Worm (Caenorhabditis elegans): ENCODE results near the gene Y113G7A.16.
A peak's percentile ranks its signal among the peaks of the same experiment; 100 is the strongest.

Y113G7A.16 gene

ce11 chrV:20061498-20061897 is 24.1 kb downstream of the Y113G7A.16 start:
- TF ChIP-seq cog-1 (tag; optimal IDR thresholded peaks at IDR 0.05) (peak; percentile 30), T22C8.4 (GFP tag; IDR thresholded peaks at IDR 0.05) (peak; percentile 39; the same call in 1 of the 2 replicates), med-1 (GFP tag; optimal IDR thresholded peaks at IDR 0.05; ENCODE audit: insufficient read depth) (no peak)

- TF ChIP-seq T22C8.4 (GFP tag; IDR thresholded peaks at IDR 0.05) (no peak), cog-1 (tag; optimal IDR thresholded peaks at IDR 0.05) (no peak), flt-1 (GFP tag; IDR thresholded peaks at IDR 0.05) (no peak), ref-1 (GFP tag; conservative IDR thresholded peaks at IDR 0.05) (no peak), klf-2 (GFP tag; conservative IDR thresholded peaks at IDR 0.05) (no peak), tab-1 (GFP tag; IDR thresholded peaks at IDR 0.05) (no peak), ztf-29 (GFP tag; IDR thresholded peaks at IDR 0.05) (no peak), med-1 (GFP tag; optimal IDR thresholded peaks at IDR 0.05; ENCODE audit: insufficient read depth) (no peak), ztf-23 (GFP tag; IDR thresholded peaks at IDR 0.05) (no peak)
Observed at ce11 chrV:20064076-20064475, 26.7 kb downstream of the Y113G7A.16 start, which contains the start of gene ttx-1. ttx-1 (minus strand) TSS chrV:20064176.

- TF ChIP-seq ztf-29 (GFP tag; IDR thresholded peaks at IDR 0.05): no peak
- no peak for TF ChIP-seq med-1 (GFP tag; optimal IDR thresholded peaks at IDR 0.05; ENCODE audit: insufficient read depth)
- no peak for TF ChIP-seq T22C8.4 (GFP tag; IDR thresholded peaks at IDR 0.05)
- TF ChIP-seq ref-1 (GFP tag; conservative IDR thresholded peaks at IDR 0.05): no peak
- TF ChIP-seq tab-1 (GFP tag; IDR thresholded peaks at IDR 0.05): no peak
- no peak for TF ChIP-seq cog-1 (tag; optimal IDR thresholded peaks at IDR 0.05)
Observed at ce11 chrV:20065096-20065495, 27.7 kb downstream of the Y113G7A.16 start.

- TF ChIP-seq ztf-23 (GFP tag; IDR thresholded peaks at IDR 0.05) (no peak), ref-1 (GFP tag; conservative IDR thresholded peaks at IDR 0.05) (no peak), tab-1 (GFP tag; IDR thresholded peaks at IDR 0.05) (no peak), klf-2 (GFP tag; conservative IDR thresholded peaks at IDR 0.05) (no peak)
Observed at ce11 chrV:20067075-20067474, 29.7 kb downstream of the Y113G7A.16 start.

- TF ChIP-seq tab-1 (GFP tag; IDR thresholded peaks at IDR 0.05): no peak
- TF ChIP-seq T22C8.4 (GFP tag; IDR thresholded peaks at IDR 0.05): no peak
- TF ChIP-seq ref-1 (GFP tag; conservative IDR thresholded peaks at IDR 0.05): no peak
- no peak for TF ChIP-seq flt-1 (GFP tag; IDR thresholded peaks at IDR 0.05)
- no peak for TF ChIP-seq med-1 (GFP tag; optimal IDR thresholded peaks at IDR 0.05; ENCODE audit: insufficient read depth)
- no peak for TF ChIP-seq ztf-29 (GFP tag; IDR thresholded peaks at IDR 0.05)
- TF ChIP-seq klf-2 (GFP tag; conservative IDR thresholded peaks at IDR 0.05): no peak
- TF ChIP-seq cog-1 (tag; optimal IDR thresholded peaks at IDR 0.05): no peak
- no peak for TF ChIP-seq ztf-23 (GFP tag; IDR thresholded peaks at IDR 0.05)
Observed at ce11 chrV:20068389-20068788, 31.0 kb downstream of the Y113G7A.16 start.

- TF ChIP-seq med-1 (GFP tag; optimal IDR thresholded peaks at IDR 0.05; ENCODE audit: insufficient read depth) (no peak), flt-1 (GFP tag; IDR thresholded peaks at IDR 0.05) (no peak), ztf-23 (GFP tag; IDR thresholded peaks at IDR 0.05) (no peak), ztf-29 (GFP tag; IDR thresholded peaks at IDR 0.05) (no peak), tab-1 (GFP tag; IDR thresholded peaks at IDR 0.05) (no peak), ref-1 (GFP tag; conservative IDR thresholded peaks at IDR 0.05) (no peak), klf-2 (GFP tag; conservative IDR thresholded peaks at IDR 0.05) (no peak), T22C8.4 (GFP tag; IDR thresholded peaks at IDR 0.05) (no peak), cog-1 (tag; optimal IDR thresholded peaks at IDR 0.05) (no peak)
Observed at ce11 chrV:20074345-20074744, 37.0 kb downstream of the Y113G7A.16 start.

- TF ChIP-seq tab-1 (GFP tag; IDR thresholded peaks at IDR 0.05) (no peak), med-1 (GFP tag; optimal IDR thresholded peaks at IDR 0.05; ENCODE audit: insufficient read depth) (no peak), flt-1 (GFP tag; IDR thresholded peaks at IDR 0.05) (no peak), klf-2 (GFP tag; conservative IDR thresholded peaks at IDR 0.05) (no peak), ztf-29 (GFP tag; IDR thresholded peaks at IDR 0.05) (no peak), ref-1 (GFP tag; conservative IDR thresholded peaks at IDR 0.05) (no peak), T22C8.4 (GFP tag; IDR thresholded peaks at IDR 0.05) (no peak), ztf-23 (GFP tag; IDR thresholded peaks at IDR 0.05) (no peak), cog-1 (tag; optimal IDR thresholded peaks at IDR 0.05) (no peak)
Observed at ce11 chrV:20087635-20088034, 50.2 kb downstream of the Y113G7A.16 start, which contains the start of gene fre-1. fre-1 (minus strand) TSS chrV:20087735.
